Fruit fly (Drosophila melanogaster): ENCODE data around the gene Actn.

- TF ChIP-seq Eip93F (GFP tag; optimal IDR thresholded peaks at IDR 0.05) (no peak), Blimp-1 (GFP tag; optimal IDR thresholded peaks at IDR 0.05) (no peak), salr (GFP tag; optimal IDR thresholded peaks at IDR 0.05) (no peak), CG10669 (GFP tag; optimal IDR thresholded peaks at IDR 0.05) (no peak), CG4318 (GFP tag; optimal IDR thresholded peaks at IDR 0.05) (no peak), dsx (GFP tag; optimal IDR thresholded peaks at IDR 0.05; ENCODE audit: poor library complexity, severe bottlenecking) (no peak)
These were observed 46.7 kb upstream of the Actn start for dm6 chrX:2088798-2089197.
